Worm (Caenorhabditis elegans) whole organism, L2 larva: Measurements from ENCODE around the gene cey-4.

ENCODE experiments used
- ceh-16 ChIP-seq: fragments of 150-350 bp; optimal IDR thresholded peaks from 2 replicates; lab custom pipeline; 2014; ENCODE audit warnings: missing biosample characterization, missing genetic modification characterization
- lsy-2 ChIP-seq, 2 experiments: fragments of 150-350 bp in 1 of 2; sonication (generic microtip) in 1 of 2; optimal IDR thresholded peaks; 2 replicates each; lab custom pipeline; 2014 to 2017; ENCODE audit warnings: missing biosample characterization in 2 of 2, missing genetic modification characterization in 2 of 2
- mab-5 ChIP-seq: fragments of 150-350 bp; optimal IDR thresholded peaks from 2 replicates; lab custom pipeline; 2014; ENCODE audit warnings: missing biosample characterization, missing genetic modification characterization
- nhr-23 ChIP-seq: fragments of 150-350 bp; optimal IDR thresholded peaks from 2 replicates; lab custom pipeline; 2014; ENCODE audit warnings: missing biosample characterization, missing genetic modification reagents, missing genetic modification characterization
- sma-9 ChIP-seq, 2 experiments: fragments of 150-350 bp in 1 of 2; sonication (generic microtip) in 1 of 2; optimal IDR thresholded peaks; 2 replicates each; lab custom pipeline; 2014 to 2016; ENCODE audit warnings: missing genetic modification characterization in 2 of 2, mild to moderate bottlenecking in 1 of 2, missing biosample characterization in 1 of 2, missing compliant biosample characterization in 1 of 2, missing genetic modification reagents in 1 of 2, moderate library complexity in 1 of 2
- unc-55 ChIP-seq: fragments of 150-350 bp; sonication (generic microtip); optimal IDR thresholded peaks from 3 replicates; lab custom pipeline; 2014; ENCODE audit warnings: missing biosample characterization, missing genetic modification reagents, missing genetic modification characterization
- unc-62 ChIP-seq: fragments of 150-350 bp; optimal IDR thresholded peaks from 2 replicates; lab custom pipeline; 2014; ENCODE audit warnings: missing biosample characterization, missing genetic modification reagents, missing genetic modification characterization
- ztf-11 ChIP-seq: sonication (generic microtip); optimal IDR thresholded peaks from 2 replicates; lab custom pipeline; 2017; ENCODE audit warnings: missing biosample characterization, missing genetic modification characterization

DNA sequence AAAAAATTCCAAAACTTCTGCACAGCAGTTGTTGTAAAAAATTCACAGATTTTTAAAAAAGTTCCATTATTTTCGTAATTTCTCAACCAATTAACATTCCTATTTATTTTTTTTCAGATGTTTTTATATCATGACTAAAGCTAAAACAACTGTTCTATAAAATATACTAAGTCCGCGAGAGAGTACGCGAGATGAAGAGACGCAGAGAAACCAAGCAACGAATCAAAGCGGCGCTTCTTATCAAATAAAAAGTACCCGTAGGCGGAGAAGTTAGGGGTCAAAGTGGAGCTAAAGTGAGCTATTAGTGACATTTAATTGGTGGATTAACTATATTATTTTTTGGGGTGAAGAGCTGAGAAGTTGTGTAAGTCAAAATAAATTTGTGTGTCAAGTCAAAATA is 35.9 kb downstream of the cey-4 start, which contains the start of gene sbsp-1:
- no peak for TF ChIP-seq ztf-11 (tag; lab: Kevin White, UChicago)
- TF ChIP-seq unc-55 (GFP tag; lab: Kevin White, UChicago): no peak
- no peak for TF ChIP-seq lsy-2 (tag; optimal IDR thresholded peaks at IDR 0.05; lab: Kevin White, UChicago)
- TF ChIP-seq nhr-23 (tag; lab: Kevin White, UChicago): no peak
- no peak for TF ChIP-seq ceh-16 (tag; lab: Kevin White, UChicago)
- no peak for TF ChIP-seq unc-62 (GFP tag; lab: Kevin White, UChicago)
- no peak for TF ChIP-seq mab-5 (tag; lab: Kevin White, UChicago)
- no peak for TF ChIP-seq sma-9 (GFP tag; optimal IDR thresholded peaks at IDR 0.05; lab: Kevin White, UChicago)
- no peak for TF ChIP-seq sma-9 (tag; optimal IDR thresholded peaks at IDR 0.05; lab: Kevin White, UChicago)
